Fruit fly (Drosophila melanogaster) whole organism, prepupa: ENCODE data around the gene Pop1.

Experiments
- CG11294 ChIP-seq: fragments of 200-800 bp; sonication (Bioruptor generic); IDR thresholded peaks from 2 replicates; pipeline ENCODE4 v1.3.6; 2022; ENCODE audit warnings: missing biosample characterization, missing genetic modification characterization
- CG32006 ChIP-seq: fragments of 200-800 bp; sonication (Bioruptor generic); optimal IDR thresholded peaks from 3 replicates; lab custom pipeline; 2017; ENCODE audit warnings: missing biosample characterization, mild to moderate bottlenecking, missing genetic modification characterization
- CG7368 ChIP-seq: fragments of 200-800 bp; sonication (Bioruptor generic); optimal IDR thresholded peaks from 3 replicates; lab custom pipeline; 2016; ENCODE audit warnings: missing biosample characterization, missing genetic modification characterization
- Lpt ChIP-seq: fragments of 200-800 bp; sonication (Bioruptor generic); optimal IDR thresholded peaks from 3 replicates; lab custom pipeline; 2016; ENCODE audit warnings: missing biosample characterization, missing genetic modification characterization
- Met ChIP-seq: fragments of 200-800 bp; sonication (Bioruptor generic); optimal IDR thresholded peaks from 3 replicates; lab custom pipeline; 2016; ENCODE audit warnings: missing biosample characterization, missing genetic modification characterization
- dsx ChIP-seq: fragments of 200-800 bp; optimal IDR thresholded peaks from 3 replicates; lab custom pipeline; 2019; ENCODE audit warnings: missing biosample characterization, mild to moderate bottlenecking, missing genetic modification characterization, moderate library complexity; ENCODE audit not compliant: poor library complexity, severe bottlenecking
- eg ChIP-seq: fragments of 200-800 bp; sonication (Bioruptor generic); IDR thresholded peaks from 3 replicates; pipeline ENCODE4 v1.3.6; 2022; ENCODE audit warnings: missing biosample characterization, missing genetic modification characterization

DNA sequence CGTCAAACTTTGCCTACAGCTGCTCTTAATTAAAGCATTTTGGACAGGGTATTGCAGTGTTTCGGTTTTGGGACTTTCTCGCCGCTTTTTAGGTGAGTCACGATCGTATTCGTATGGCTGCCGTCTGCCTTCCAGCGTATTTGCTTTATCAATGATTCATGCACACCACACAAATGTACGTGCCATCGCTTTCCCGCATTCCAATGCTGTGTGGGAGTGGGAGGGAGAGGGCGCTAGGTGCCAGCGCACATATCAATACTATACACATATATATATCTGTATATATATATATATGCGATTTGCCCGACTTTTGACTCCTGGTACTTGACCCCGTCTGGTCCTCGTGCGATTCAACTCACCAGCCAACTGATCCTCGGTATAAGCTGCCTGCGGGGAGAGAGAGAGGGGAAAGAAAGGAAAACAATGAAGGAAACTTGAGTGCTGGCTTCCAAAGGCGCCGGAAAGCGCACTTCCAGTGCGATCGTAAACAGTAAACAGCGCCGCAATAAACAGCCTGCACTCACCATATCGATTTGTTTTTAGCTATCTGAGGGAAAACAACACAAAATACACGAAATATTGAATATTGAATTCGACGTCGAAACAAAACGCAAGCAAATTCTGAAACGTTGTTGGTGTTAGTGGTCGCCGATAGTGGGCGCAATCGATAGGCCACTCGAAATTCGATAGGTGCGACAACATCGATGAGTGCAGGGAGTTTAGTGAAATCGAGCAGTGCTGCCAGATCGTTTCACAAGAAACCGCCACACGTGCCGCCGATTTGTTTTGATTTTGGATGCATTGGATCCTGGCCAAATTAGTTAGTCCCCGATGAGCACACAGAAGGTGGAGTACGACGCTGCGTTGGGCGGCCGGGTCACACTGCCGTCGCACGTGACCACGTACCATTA is at the start of gene Pop1, which contains the start of gene Mlc-c:
- TF ChIP-seq eg: no peak
- no peak for TF ChIP-seq dsx (GFP tag; lab: Kevin White, UChicago)
- TF ChIP-seq Lpt (GFP tag; lab: Kevin White, UChicago): no peak
- no peak for TF ChIP-seq Met
- TF ChIP-seq CG7368 (GFP tag; lab: Kevin White, UChicago): no peak
- TF ChIP-seq CG11294: no peak
- no peak for TF ChIP-seq CG32006 (GFP tag; lab: Kevin White, UChicago)
